Fruit fly (Drosophila melanogaster): ENCODE results near the gene CG5274.

Gene CG5274

dm6 chr3L:20470991-20471498, 43.6 kb upstream of the CG5274 start:
- peak; percentile 43 for TF ChIP-seq CG12071 (GFP tag; optimal IDR thresholded peaks at IDR 0.05)
- TF ChIP-seq Blimp-1 (GFP tag; optimal IDR thresholded peaks at IDR 0.05) = peak; percentile 59
- TF ChIP-seq tio (GFP tag; optimal IDR thresholded peaks at IDR 0.05) = peak; percentile 3
- peak; percentile 43; the same call in 1 of the 3 replicates for TF ChIP-seq CG2889 (GFP tag; IDR thresholded peaks at IDR 0.05)
- peak; percentile 89 for TF ChIP-seq exex (tag; optimal IDR thresholded peaks at IDR 0.05)
- peak; percentile 51; the same call in 1 of the 2 replicates for TF ChIP-seq sim (GFP tag; IDR thresholded peaks at IDR 0.05)
- no peak for TF ChIP-seq CG11398 (GFP tag; optimal IDR thresholded peaks at IDR 0.05)
- TF ChIP-seq gce (GFP tag; IDR thresholded peaks at IDR 0.05) = peak; percentile 59; the same call in 1 of the 3 replicates
- peak; percentile 53; the same call in 1 of the 2 replicates for TF ChIP-seq E2f1 (GFP tag; IDR thresholded peaks at IDR 0.05)
- peak; percentile 94 for TF ChIP-seq Meics (GFP tag; optimal IDR thresholded peaks at IDR 0.05)
- TF ChIP-seq Mrtf (GFP tag; IDR thresholded peaks at IDR 0.05) = peak; percentile 60; the same call in 1 of the 3 replicates
- 0 out of 2 replicates have a peak, but pooled peaks have one; percentile 10 for TF ChIP-seq CG3847 (GFP tag; IDR thresholded peaks at IDR 0.05)
- 0 out of 3 replicates have a peak, but pooled peaks have one; percentile 35 for TF ChIP-seq CG3726 (GFP tag; IDR thresholded peaks at IDR 0.05)
- TF ChIP-seq slbo (GFP tag; IDR thresholded peaks at IDR 0.05) = peak; percentile 42; the same call in 1 of the 2 replicates
- TF ChIP-seq toy (GFP tag; IDR thresholded peaks at IDR 0.05) = no peak
- peak; percentile 30; the same call in 1 of the 2 replicates for TF ChIP-seq MBD-R2 (GFP tag; IDR thresholded peaks at IDR 0.05)
- TF ChIP-seq CG34376 (GFP tag; optimal IDR thresholded peaks at IDR 0.05) = peak; percentile 67
- TF ChIP-seq Fer3 (tag; optimal IDR thresholded peaks at IDR 0.05) = peak; percentile 1
- peak; percentile 9 for TF ChIP-seq Hand (GFP tag; optimal IDR thresholded peaks at IDR 0.05)
- TF ChIP-seq HmgZ (tag; optimal IDR thresholded peaks at IDR 0.05) = peak; percentile 1
- TF ChIP-seq CG9215 (GFP tag; IDR thresholded peaks at IDR 0.05) = no peak
- peak; percentile 32 for TF ChIP-seq ind (GFP tag; optimal IDR thresholded peaks at IDR 0.05)
- TF ChIP-seq CG11695 (GFP tag; IDR thresholded peaks at IDR 0.05) = peak; percentile 66; the same call in 2 of the 3 replicates
- TF ChIP-seq Usf (GFP tag; optimal IDR thresholded peaks at IDR 0.05) = no peak
- TF ChIP-seq bsh (GFP tag; optimal IDR thresholded peaks at IDR 0.05) = peak in 1 of 2 experiments; percentile 66
- peak; percentile 23; the same call in 1 of the 2 replicates for TF ChIP-seq rib (GFP tag; IDR thresholded peaks at IDR 0.05)
- TF ChIP-seq CG43689 (GFP tag; IDR thresholded peaks at IDR 0.05) = peak; percentile 37; the same call in 1 of the 2 replicates
- no peak for TF ChIP-seq CG8290 (GFP tag; optimal IDR thresholded peaks at IDR 0.05)
- peak in 1 of 2 experiments; percentile 34 for TF ChIP-seq CG8290 (tag; optimal IDR thresholded peaks at IDR 0.05)
- TF ChIP-seq CG13287 (GFP tag; IDR thresholded peaks at IDR 0.05; ENCODE audit: partially characterized antibody) = no peak
- TF ChIP-seq psq (GFP tag; optimal IDR thresholded peaks at IDR 0.05) = no peak
- TF ChIP-seq CG2712 (tag; optimal IDR thresholded peaks at IDR 0.05) = peak; percentile 57
- TF ChIP-seq CG7372 (GFP tag; IDR thresholded peaks at IDR 0.05) = peak; percentile 7; the same call in 1 of the 2 replicates
- TF ChIP-seq CG16863 (GFP tag; optimal IDR thresholded peaks at IDR 0.05) = no peak
- peak; percentile 62 for TF ChIP-seq ATbp (GFP tag; optimal IDR thresholded peaks at IDR 0.05)
- TF ChIP-seq CG1024 (GFP tag; IDR thresholded peaks at IDR 0.05) = peak; percentile 65
- TF ChIP-seq CG6813 (GFP tag; optimal IDR thresholded peaks at IDR 0.05) = peak; percentile 68
- TF ChIP-seq gem (tag; optimal IDR thresholded peaks at IDR 0.05) = peak; percentile 58
- peak; percentile 11 for TF ChIP-seq nau (GFP tag; optimal IDR thresholded peaks at IDR 0.05)
- TF ChIP-seq CG4730 (GFP tag; IDR thresholded peaks at IDR 0.05) = 0 out of 2 replicates have a peak, but pooled peaks have one; percentile 19
- peak; percentile 53; the same call in 1 of the 2 replicates for TF ChIP-seq ttk (GFP tag; IDR thresholded peaks at IDR 0.05)
- peak; percentile 33 for TF ChIP-seq CG3281 (GFP tag; optimal IDR thresholded peaks at IDR 0.05)
- TF ChIP-seq Ets97D (GFP tag; optimal IDR thresholded peaks at IDR 0.05) = no peak
- no peak for TF ChIP-seq emc (GFP tag; optimal IDR thresholded peaks at IDR 0.05)
- TF ChIP-seq CG6654 (GFP tag; optimal IDR thresholded peaks at IDR 0.05) = peak; percentile 15
- TF ChIP-seq CG2116 (GFP tag; optimal IDR thresholded peaks at IDR 0.05) = peak; percentile 16
- peak; percentile 35 for TF ChIP-seq Dek (tag; optimal IDR thresholded peaks at IDR 0.05)
- TF ChIP-seq CG2678 (tag; optimal IDR thresholded peaks at IDR 0.05) = peak; percentile 38
- TF ChIP-seq CG3407 (GFP tag; optimal IDR thresholded peaks at IDR 0.05) = peak; percentile 21
- TF ChIP-seq Oli (tag; optimal IDR thresholded peaks at IDR 0.05) = peak; percentile 68

Data from whole organism, embryonic.